Fruit fly (Drosophila melanogaster) whole organism, prepupa: ENCODE data around the gene CG9541.
A peak's percentile ranks its signal among the peaks of the same experiment; 100 is the strongest.

Experiments used
- Blimp-1 ChIP-seq: fragments of 200-800 bp; sonication (Bioruptor generic); optimal IDR thresholded peaks from 3 replicates; lab custom pipeline; 2017; ENCODE audit warnings: missing biosample characterization, missing genetic modification characterization, mild to moderate bottlenecking, moderate library complexity, missing genetic modification reagents
- CG10631 ChIP-seq: fragments of 200-800 bp; sonication (Bioruptor generic); optimal IDR thresholded peaks from 2 replicates; lab custom pipeline; 2016; ENCODE audit warnings: missing biosample characterization, missing genetic modification characterization
- CG15336 ChIP-seq: fragments of 200-800 bp; sonication (Bioruptor generic); IDR thresholded peaks from 2 replicates; pipeline ENCODE4 v1.3.6; 2022; ENCODE audit warnings: missing biosample characterization, missing genetic modification characterization
- CG1621 ChIP-seq: fragments of 200-800 bp; sonication (Bioruptor generic); optimal IDR thresholded peaks from 3 replicates; lab custom pipeline; 2018; ENCODE audit warnings: missing biosample characterization, mild to moderate bottlenecking, missing genetic modification characterization
- CG16779 ChIP-seq: fragments of 200-800 bp; sonication (Bioruptor generic); optimal IDR thresholded peaks from 3 replicates; lab custom pipeline; 2017; ENCODE audit warnings: missing biosample characterization, mild to moderate bottlenecking, missing genetic modification characterization
- CG32006 ChIP-seq: fragments of 200-800 bp; sonication (Bioruptor generic); optimal IDR thresholded peaks from 3 replicates; lab custom pipeline; 2017; ENCODE audit warnings: missing biosample characterization, mild to moderate bottlenecking, missing genetic modification characterization
- CG34406 ChIP-seq: fragments of 200-800 bp; sonication (Bioruptor generic); optimal IDR thresholded peaks from 3 replicates; lab custom pipeline; 2016; ENCODE audit warnings: missing biosample characterization, missing genetic modification characterization
- CG6163 ChIP-seq: fragments of 200-800 bp; sonication (Bioruptor generic); IDR thresholded peaks from 3 replicates; pipeline ENCODE4 v1.3.6; 2022; ENCODE audit warnings: missing biosample characterization, missing genetic modification characterization
- CG7368 ChIP-seq: fragments of 200-800 bp; sonication (Bioruptor generic); optimal IDR thresholded peaks from 3 replicates; lab custom pipeline; 2016; ENCODE audit warnings: missing biosample characterization, missing genetic modification characterization
- CG8319 ChIP-seq: fragments of 200-800 bp; sonication (Bioruptor generic); optimal IDR thresholded peaks from 3 replicates; lab custom pipeline; 2016; ENCODE audit warnings: missing biosample characterization, missing genetic modification characterization
- CG8632 ChIP-seq: fragments of 200-800 bp; sonication (Bioruptor generic); optimal IDR thresholded peaks from 3 replicates; lab custom pipeline; 2016; ENCODE audit warnings: missing biosample characterization, missing genetic modification characterization
- CG9139 ChIP-seq: fragments of 200-800 bp; sonication (Bioruptor generic); optimal IDR thresholded peaks from 3 replicates; lab custom pipeline; 2017; ENCODE audit warnings: missing biosample characterization, mild to moderate bottlenecking, missing genetic modification characterization
- Eip78C ChIP-seq: fragments of 200-800 bp; sonication (Bioruptor generic); peaks from one replicate; lab custom pipeline; 2016; ENCODE audit warnings: missing biosample characterization, missing genetic modification characterization
- Eip93F ChIP-seq: fragments of 200-800 bp; sonication (Bioruptor generic); optimal IDR thresholded peaks from 2 replicates; lab custom pipeline; 2016; ENCODE audit warnings: missing biosample characterization, mild to moderate bottlenecking, missing genetic modification characterization
- Ets21C ChIP-seq: fragments of 200-800 bp; sonication (Bioruptor generic); optimal IDR thresholded peaks from 3 replicates; lab custom pipeline; 2016; ENCODE audit warnings: missing biosample characterization, missing genetic modification characterization
- Hr38 ChIP-seq: sonication (Bioruptor generic); optimal IDR thresholded peaks from 2 replicates; lab custom pipeline; 2016; ENCODE audit warnings: missing biosample characterization, missing genetic modification characterization
- Hr39 ChIP-seq: fragments of 200-800 bp; sonication (Bioruptor generic); optimal IDR thresholded peaks from 2 replicates; lab custom pipeline; 2016; ENCODE audit warnings: missing biosample characterization, missing genetic modification characterization
- Hr4 ChIP-seq: fragments of 200-800 bp; sonication (Bioruptor generic); optimal IDR thresholded peaks from 3 replicates; lab custom pipeline; 2016; ENCODE audit warnings: missing biosample characterization, missing genetic modification characterization
- Lpt ChIP-seq: fragments of 200-800 bp; sonication (Bioruptor generic); optimal IDR thresholded peaks from 3 replicates; lab custom pipeline; 2016; ENCODE audit warnings: missing biosample characterization, missing genetic modification characterization
- Sox102F ChIP-seq: fragments of 200-800 bp; sonication (Bioruptor generic); optimal IDR thresholded peaks from 2 replicates; lab custom pipeline; 2016; ENCODE audit warnings: missing biosample characterization, mild to moderate bottlenecking, missing genetic modification characterization
- Sox14 ChIP-seq: fragments of 200-800 bp; sonication (Bioruptor generic); optimal IDR thresholded peaks from 3 replicates; lab custom pipeline; 2016; ENCODE audit warnings: missing biosample characterization, missing genetic modification characterization
- achi ChIP-seq: fragments of 200-800 bp; sonication (Bioruptor generic); optimal IDR thresholded peaks from 3 replicates; lab custom pipeline; 2016; ENCODE audit warnings: missing biosample characterization, missing genetic modification characterization
- acj6 ChIP-seq: fragments of 200-800 bp; sonication (Bioruptor generic); optimal IDR thresholded peaks from 3 replicates; lab custom pipeline; 2016; ENCODE audit warnings: missing biosample characterization, missing genetic modification characterization
- cyc ChIP-seq: fragments of 200-800 bp; sonication (Bioruptor generic); optimal IDR thresholded peaks from 3 replicates; lab custom pipeline; 2016; ENCODE audit warnings: missing biosample characterization, missing genetic modification characterization
- dac ChIP-seq: fragments of 200-800 bp; sonication (Bioruptor generic); optimal IDR thresholded peaks from 2 replicates; lab custom pipeline; 2017; ENCODE audit warnings: missing biosample characterization, mild to moderate bottlenecking, missing genetic modification characterization
- dsx ChIP-seq: fragments of 200-800 bp; optimal IDR thresholded peaks from 3 replicates; lab custom pipeline; 2019; ENCODE audit warnings: missing biosample characterization, mild to moderate bottlenecking, missing genetic modification characterization, moderate library complexity; ENCODE audit not compliant: poor library complexity, severe bottlenecking
- eg ChIP-seq: fragments of 200-800 bp; sonication (Bioruptor generic); IDR thresholded peaks from 3 replicates; pipeline ENCODE4 v1.3.6; 2022; ENCODE audit warnings: missing biosample characterization, missing genetic modification characterization
- fkh ChIP-seq: fragments of 200-800 bp; sonication (Bioruptor generic); optimal IDR thresholded peaks from 3 replicates; lab custom pipeline; 2017; ENCODE audit warnings: missing biosample characterization, mild to moderate bottlenecking, missing genetic modification characterization, moderate library complexity
- net ChIP-seq: fragments of 200-800 bp; sonication (Bioruptor generic); optimal IDR thresholded peaks from 3 replicates; lab custom pipeline; 2016; ENCODE audit warnings: missing biosample characterization, missing genetic modification characterization
- salr ChIP-seq, 2 experiments: fragments of 200-800 bp; sonication (Bioruptor generic); optimal IDR thresholded peaks; 3 replicates each; lab custom pipeline; 2016 to 2018; ENCODE audit warnings: missing biosample characterization in 2 of 2, missing genetic modification characterization in 2 of 2, mild to moderate bottlenecking in 1 of 2
- topi ChIP-seq: fragments of 200-800 bp; sonication (Bioruptor generic); optimal IDR thresholded peaks from 3 replicates; lab custom pipeline; 2016; ENCODE audit warnings: missing biosample characterization, missing genetic modification characterization
- vri ChIP-seq: fragments of 200-800 bp; sonication (Bioruptor generic); optimal IDR thresholded peaks from 3 replicates; lab custom pipeline; 2016; ENCODE audit warnings: missing biosample characterization, mild to moderate bottlenecking, missing genetic modification characterization

The CG9541 gene

dm6 chr2L:8984614-8985318 is 9.5 kb upstream of the CG9541 start, which contains the start of gene CG13101 (continued):
- TF ChIP-seq eg (GFP tag; lab: Robert Waterston, UW) (peak; percentile 98), CG7368 (GFP tag; lab: Kevin White, UChicago) (peak; percentile 90), Hr39 (GFP tag; lab: Kevin White, UChicago) (peak; percentile 91), CG34406 (GFP tag; lab: Kevin White, UChicago) (peak; percentile 96), CG32006 (GFP tag; lab: Kevin White, UChicago) (peak; percentile 94), Hr4 (peak; percentile 83), topi (GFP tag; lab: Kevin White, UChicago) (peak; percentile 97), dsx (GFP tag; lab: Kevin White, UChicago) (peak; percentile 94), achi (GFP tag; lab: Kevin White, UChicago) (peak; percentile 96), Hr38 (GFP tag; lab: Kevin White, UChicago) (no peak), Sox102F (GFP tag; lab: Kevin White, UChicago) (peak; percentile 94), dac (GFP tag; lab: Kevin White, UChicago) (peak; percentile 57), vri (GFP tag; lab: Kevin White, UChicago) (peak; percentile 95), Sox14 (GFP tag; lab: Kevin White, UChicago) (peak; percentile 94), Ets21C (peak; percentile 90), CG10631 (GFP tag; lab: Kevin White, UChicago) (peak; percentile 95), Lpt (GFP tag; lab: Kevin White, UChicago) (peak; percentile 92), CG1621 (tag; lab: Kevin White, UChicago) (peak; percentile 90), CG15336 (GFP tag; lab: Robert Waterston, UW) (peak; percentile 98), salr (GFP tag; optimal IDR thresholded peaks at IDR 0.05; lab: Kevin White, UChicago) (peak; percentile 66 to 94)

DNA sequence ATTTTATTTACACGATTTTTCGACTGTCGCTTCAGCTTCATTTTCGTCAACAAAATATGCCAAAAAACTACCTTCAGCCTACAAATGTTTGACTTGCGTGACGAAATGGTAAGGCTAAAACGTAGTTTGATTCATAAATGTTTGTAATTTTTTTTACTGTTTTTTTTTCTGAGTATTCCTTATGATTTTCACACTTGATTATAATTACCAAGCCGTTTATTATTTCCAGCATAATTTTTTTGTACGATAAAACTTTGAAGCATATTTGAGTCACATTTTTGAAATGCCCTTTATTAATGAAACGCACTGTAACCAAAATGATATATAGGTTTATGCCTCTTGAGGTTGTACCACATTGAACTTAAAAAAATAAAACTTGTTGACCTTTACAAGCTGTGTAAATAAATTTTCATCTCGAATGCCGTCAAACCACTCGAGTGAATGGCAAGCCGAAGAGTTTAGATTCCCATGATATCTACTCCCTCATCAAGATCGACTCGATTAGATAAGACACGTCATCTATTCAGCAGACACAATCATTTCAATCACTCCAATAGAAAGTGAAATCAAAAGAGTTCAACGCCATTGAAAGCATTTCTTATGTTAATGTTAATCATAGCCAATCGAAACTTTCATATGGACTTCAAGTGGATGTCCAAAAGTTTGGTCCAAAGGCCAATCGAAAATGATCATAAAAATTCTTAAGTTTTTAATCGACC is 7.5 kb upstream of the CG9541 start:
- TF ChIP-seq CG16779 (tag; lab: Kevin White, UChicago) (no peak), Blimp-1 (GFP tag; lab: Kevin White, UChicago) (no peak), Eip93F (GFP tag; lab: Kevin White, UChicago) (no peak), fkh (GFP tag; lab: Kevin White, UChicago) (peak; percentile 47), CG8319 (GFP tag; lab: Kevin White, UChicago) (no peak), acj6 (GFP tag; lab: Kevin White, UChicago) (no peak), Eip78C (GFP tag; lab: Kevin White, UChicago) (peak; percentile 15), CG32006 (GFP tag; lab: Kevin White, UChicago) (no peak), cyc (GFP tag; lab: Kevin White, UChicago) (no peak)

- TF ChIP-seq CG8632 (GFP tag; lab: Kevin White, UChicago) (no peak), CG9139 (no peak)
Measured at dm6 chr2L:8980359-8980758, 5.1 kb upstream of the CG9541 start, which contains the start of gene CG18662. CG18662 (plus strand) TSS chr2L:8980659.

dm6 chr2L:8974506-8974905 is 722 bp downstream of the CG9541 start:
- TF ChIP-seq CG6163 (GFP tag; lab: Robert Waterston, UW) (no peak), Sox102F (GFP tag; lab: Kevin White, UChicago) (no peak), net (GFP tag; lab: Kevin White, UChicago) (no peak)
